Worm (Caenorhabditis elegans) whole organism, late embryonic: Measurements from ENCODE around the gene stau-1.
A peak's percentile ranks its signal among the peaks of the same experiment; 100 is the strongest.

Source experiments
- C08G9.2 ChIP-seq: sonication (generic microtip); optimal IDR thresholded peaks from 2 replicates; lab custom pipeline; 2016; ENCODE audit warnings: mild to moderate bottlenecking, missing genetic modification characterization, moderate library complexity, missing compliant biosample characterization
- C38D4.7 ChIP-seq: fragments of 200-800 bp; sonication (Bioruptor generic); optimal IDR thresholded peaks from 2 replicates; lab custom pipeline; 2018; ENCODE audit warnings: mild to moderate bottlenecking, missing genetic modification characterization, moderate library complexity, missing compliant biosample characterization
- K02D7.2 ChIP-seq: sonication (generic microtip); optimal IDR thresholded peaks from 2 replicates; lab custom pipeline; 2017; ENCODE audit warnings: mild to moderate bottlenecking, missing genetic modification characterization, missing compliant biosample characterization
- K09A11.1 ChIP-seq: sonication (generic microtip); optimal IDR thresholded peaks from 2 replicates; lab custom pipeline; 2017; ENCODE audit warnings: antibody characterized with exemption, mild to moderate bottlenecking, missing genetic modification characterization, missing compliant biosample characterization; ENCODE audit not compliant: insufficient read depth
- Y22D7AL.16 ChIP-seq: sonication (generic microtip); optimal IDR thresholded peaks from 2 replicates; lab custom pipeline; 2016; ENCODE audit warnings: missing genetic modification characterization, missing compliant biosample characterization
- ama-1 ChIP-seq: fragments of 150-350 bp; optimal IDR thresholded peaks from 2 replicates; lab custom pipeline; 2014
- ceh-14 ChIP-seq: sonication (generic microtip); optimal IDR thresholded peaks from 2 replicates; lab custom pipeline; 2016; ENCODE audit warnings: missing genotype, missing genetic modification characterization, missing compliant biosample characterization
- ceh-19 ChIP-seq: fragments of 200-800 bp; sonication (Bioruptor generic); optimal IDR thresholded peaks from 2 replicates; lab custom pipeline; 2018; ENCODE audit warnings: mild to moderate bottlenecking, missing genetic modification characterization, missing compliant biosample characterization
- ceh-24 ChIP-seq: sonication (generic microtip); optimal IDR thresholded peaks from 2 replicates; lab custom pipeline; 2016; ENCODE audit warnings: mild to moderate bottlenecking, missing genetic modification characterization, missing compliant biosample characterization
- ceh-30 ChIP-seq: fragments of 150-350 bp; optimal IDR thresholded peaks from 2 replicates; lab custom pipeline; 2014; ENCODE audit warnings: missing biosample characterization, missing genetic modification characterization
- ceh-45 ChIP-seq: fragments of 200-800 bp; sonication (Bioruptor generic); IDR thresholded peaks from 2 replicates; pipeline ENCODE4 v1.3.6; 2022; ENCODE audit warnings: missing genetic modification reagents, missing genetic modification characterization, missing compliant biosample characterization
- ceh-9 ChIP-seq: sonication (generic microtip); optimal IDR thresholded peaks from 2 replicates; lab custom pipeline; 2016; ENCODE audit warnings: mild to moderate bottlenecking, missing genetic modification characterization, inconsistent platforms, missing compliant biosample characterization
- dve-1 ChIP-seq: sonication (generic microtip); optimal IDR thresholded peaks from 2 replicates; lab custom pipeline; 2017; ENCODE audit warnings: antibody characterized with exemption, mild to moderate bottlenecking, missing genetic modification characterization, missing compliant biosample characterization
- elt-2 ChIP-seq: sonication (generic microtip); optimal IDR thresholded peaks from 2 replicates; lab custom pipeline; 2016; ENCODE audit warnings: missing genetic modification reagents, missing genetic modification characterization, missing compliant biosample characterization
- ets-4 ChIP-seq: sonication (generic microtip); optimal IDR thresholded peaks from 2 replicates; lab custom pipeline; 2016; ENCODE audit warnings: missing genetic modification characterization, missing compliant biosample characterization
- fkh-10 ChIP-seq: fragments of 150-350 bp; optimal IDR thresholded peaks from 2 replicates; lab custom pipeline; 2014; ENCODE audit warnings: missing biosample characterization, missing genetic modification reagents, missing genetic modification characterization
- fkh-6 ChIP-seq: sonication (generic microtip); optimal IDR thresholded peaks from 2 replicates; lab custom pipeline; 2016; ENCODE audit warnings: missing genetic modification characterization, missing compliant biosample characterization
- gmeb-2 ChIP-seq: sonication (generic microtip); optimal IDR thresholded peaks from 2 replicates; lab custom pipeline; 2016; ENCODE audit warnings: missing genetic modification characterization, inconsistent platforms, missing compliant biosample characterization
- hlh-15 ChIP-seq: sonication (generic microtip); optimal IDR thresholded peaks from 2 replicates; lab custom pipeline; 2016; ENCODE audit warnings: missing genetic modification characterization, missing compliant biosample characterization
- hlh-30 ChIP-seq: sonication (generic microtip); optimal IDR thresholded peaks from 2 replicates; lab custom pipeline; 2017; ENCODE audit warnings: antibody characterized with exemption, missing genetic modification characterization, missing compliant biosample characterization; ENCODE audit not compliant: insufficient read depth
- hlh-8 ChIP-seq: sonication (generic microtip); optimal IDR thresholded peaks from 2 replicates; lab custom pipeline; 2016; ENCODE audit warnings: missing genotype, missing genetic modification characterization, missing compliant biosample characterization
- lim-6 ChIP-seq: sonication (generic microtip); optimal IDR thresholded peaks from 2 replicates; lab custom pipeline; 2016; ENCODE audit warnings: missing genetic modification characterization, missing compliant biosample characterization
- madf-2 ChIP-seq: sonication (generic microtip); optimal IDR thresholded peaks from 2 replicates; lab custom pipeline; 2017; ENCODE audit warnings: missing genetic modification characterization, missing compliant biosample characterization
- mec-3 ChIP-seq: sonication (generic microtip); optimal IDR thresholded peaks from 2 replicates; lab custom pipeline; 2016; ENCODE audit warnings: borderline replicate concordance, missing genetic modification characterization, missing compliant biosample characterization
- nfya-1 ChIP-seq: sonication (generic microtip); optimal IDR thresholded peaks from 2 replicates; lab custom pipeline; 2017; ENCODE audit warnings: missing genetic modification characterization, mild to moderate bottlenecking, missing compliant biosample characterization, antibody characterized with exemption, moderate library complexity
- nhr-232 ChIP-seq: sonication (generic microtip); optimal IDR thresholded peaks from 2 replicates; lab custom pipeline; 2016; ENCODE audit warnings: missing genetic modification characterization, missing compliant biosample characterization
- npax-4 ChIP-seq: sonication (generic microtip); optimal IDR thresholded peaks from 2 replicates; lab custom pipeline; 2016; ENCODE audit warnings: missing genetic modification characterization, missing compliant biosample characterization
- pat-9 ChIP-seq: fragments of 200-800 bp; sonication (Bioruptor generic); optimal IDR thresholded peaks from 2 replicates; lab custom pipeline; 2018; ENCODE audit warnings: mild to moderate bottlenecking, missing genetic modification characterization, moderate library complexity, missing compliant biosample characterization
- pha-2 ChIP-seq: sonication (generic microtip); optimal IDR thresholded peaks from 2 replicates; lab custom pipeline; 2017; ENCODE audit warnings: mild to moderate bottlenecking, missing genetic modification characterization, missing compliant biosample characterization
- pqm-1 ChIP-seq: sonication (generic microtip); optimal IDR thresholded peaks from 2 replicates; lab custom pipeline; 2016; ENCODE audit warnings: missing genetic modification characterization, missing compliant biosample characterization
- pros-1 ChIP-seq: fragments of 150-350 bp; optimal IDR thresholded peaks from 2 replicates; lab custom pipeline; 2014; ENCODE audit warnings: missing biosample characterization, missing genetic modification reagents, missing genetic modification characterization
- sox-4 ChIP-seq: sonication (generic microtip); optimal IDR thresholded peaks from 2 replicates; lab custom pipeline; 2017; ENCODE audit warnings: mild to moderate bottlenecking, missing genetic modification characterization, inconsistent platforms, missing compliant biosample characterization
- syd-9 ChIP-seq: sonication (generic microtip); optimal IDR thresholded peaks from 2 replicates; lab custom pipeline; 2016; ENCODE audit warnings: mild to moderate bottlenecking, missing genetic modification characterization, moderate library complexity, missing compliant biosample characterization
- tbx-2 ChIP-seq: sonication (generic microtip); optimal IDR thresholded peaks from 2 replicates; lab custom pipeline; 2016; ENCODE audit warnings: missing genetic modification characterization, missing compliant biosample characterization
- tbx-7 ChIP-seq: sonication (generic microtip); optimal IDR thresholded peaks from 2 replicates; lab custom pipeline; 2016; ENCODE audit warnings: missing genotype, missing genetic modification characterization, missing compliant biosample characterization
- ttx-3 ChIP-seq: sonication (generic microtip); optimal IDR thresholded peaks from 2 replicates; lab custom pipeline; 2016; ENCODE audit warnings: missing genetic modification reagents, missing genetic modification characterization, missing compliant biosample characterization
- unc-42 ChIP-seq: sonication (generic microtip); optimal IDR thresholded peaks from 2 replicates; lab custom pipeline; 2016; ENCODE audit warnings: missing genotype, missing genetic modification characterization, missing compliant biosample characterization
- unc-86 ChIP-seq: sonication (generic microtip); optimal IDR thresholded peaks from 2 replicates; lab custom pipeline; 2016; ENCODE audit warnings: missing genetic modification characterization, missing compliant biosample characterization
- zip-5 ChIP-seq: sonication (generic microtip); optimal IDR thresholded peaks from 2 replicates; lab custom pipeline; 2016; ENCODE audit warnings: missing genetic modification characterization, missing compliant biosample characterization

stau-1 gene

DNA sequence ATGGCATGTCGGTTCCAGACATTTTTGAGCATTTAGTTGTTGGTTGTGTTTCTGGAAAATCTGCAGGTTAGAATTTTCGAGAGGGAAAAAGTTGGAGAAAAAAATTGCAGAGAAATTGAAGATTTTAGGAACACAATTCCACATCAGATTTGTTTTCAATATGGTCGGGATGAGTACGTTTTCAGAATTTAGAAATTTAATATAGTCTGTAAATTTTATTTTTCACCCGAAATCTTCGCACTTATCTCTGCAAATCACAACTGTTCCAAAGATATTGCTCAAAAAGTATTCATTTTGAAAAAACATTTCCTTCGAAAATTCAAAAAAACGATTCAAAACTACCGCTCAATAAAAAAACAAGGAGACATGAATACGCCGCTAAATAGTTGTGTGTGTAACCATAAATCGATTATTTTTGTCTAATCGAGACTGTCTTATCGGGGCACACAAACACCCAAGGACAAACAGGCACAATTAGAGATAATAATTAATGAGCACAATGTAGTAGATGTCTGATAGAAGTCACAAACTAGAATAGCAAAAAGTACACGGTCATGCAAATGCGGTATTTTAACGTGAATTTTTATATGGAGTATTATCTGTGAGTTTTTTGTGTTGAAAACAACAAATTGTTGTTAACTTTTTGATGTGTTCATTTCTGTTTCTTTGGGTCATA is 11.2 kb upstream of the stau-1 start, which contains the start of gene vpat-1:
vpat-1 (minus strand) TSS at position 51 of the 676 bp plus-strand sequence.
- no peak for TF ChIP-seq ceh-19
- peak; percentile 86 for TF ChIP-seq elt-2
- no peak for TF ChIP-seq K02D7.2
- no peak for TF ChIP-seq C38D4.7
- TF ChIP-seq hlh-8 (tag; lab: Kevin White, UChicago) = no peak
- no peak for TF ChIP-seq pros-1 (tag; lab: Kevin White, UChicago)

DNA sequence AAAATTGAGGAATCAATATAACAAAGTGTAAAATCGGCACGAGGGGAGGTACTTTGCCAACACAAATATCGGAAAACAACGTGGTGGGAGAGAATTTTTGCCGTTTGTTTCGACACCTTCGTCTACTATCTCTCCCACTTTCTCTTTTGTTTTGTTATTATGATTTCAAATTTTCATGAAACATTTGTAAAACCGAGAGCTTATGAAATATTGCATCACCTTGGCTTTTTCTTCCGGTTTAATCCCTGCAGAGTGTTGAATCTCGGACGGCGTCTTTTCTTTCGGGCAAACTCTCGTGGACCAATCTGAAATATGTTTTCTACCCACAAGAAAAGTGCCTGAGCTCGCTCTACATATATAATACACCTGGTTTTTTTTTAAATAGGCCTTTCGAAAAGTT is 9.2 kb upstream of the stau-1 start:
- no peak for TF ChIP-seq tbx-2
- TF ChIP-seq nfya-1 (tag; lab: Kevin White, UChicago) = no peak
- TF ChIP-seq dve-1 (tag; lab: Kevin White, UChicago) = no peak
- no peak for TF ChIP-seq hlh-30 (tag; lab: Kevin White, UChicago)
- no peak for TF ChIP-seq ceh-30
- no peak for TF ChIP-seq sox-4 (tag; lab: Kevin White, UChicago)
- no peak for TF ChIP-seq tbx-7
- no peak for TF ChIP-seq unc-86
- no peak for TF ChIP-seq npax-4 (tag; lab: Kevin White, UChicago)
- TF ChIP-seq mec-3 (tag; lab: Kevin White, UChicago) = no peak
- TF ChIP-seq K09A11.1 (tag; lab: Kevin White, UChicago) = no peak
- TF ChIP-seq ttx-3 (tag; lab: Kevin White, UChicago) = no peak
- TF ChIP-seq lim-6 (tag; lab: Kevin White, UChicago) = no peak
- no peak for TF ChIP-seq ceh-14 (tag; lab: Kevin White, UChicago)
- no peak for TF ChIP-seq ceh-9 (tag; lab: Kevin White, UChicago)
- no peak for TF ChIP-seq hlh-15 (tag; lab: Kevin White, UChicago)
- TF ChIP-seq gmeb-2 (tag; lab: Kevin White, UChicago) = no peak
- no peak for TF ChIP-seq pha-2
- TF ChIP-seq syd-9 (tag; lab: Kevin White, UChicago) = no peak
- no peak for TF ChIP-seq madf-2 (tag; lab: Kevin White, UChicago)

DNA sequence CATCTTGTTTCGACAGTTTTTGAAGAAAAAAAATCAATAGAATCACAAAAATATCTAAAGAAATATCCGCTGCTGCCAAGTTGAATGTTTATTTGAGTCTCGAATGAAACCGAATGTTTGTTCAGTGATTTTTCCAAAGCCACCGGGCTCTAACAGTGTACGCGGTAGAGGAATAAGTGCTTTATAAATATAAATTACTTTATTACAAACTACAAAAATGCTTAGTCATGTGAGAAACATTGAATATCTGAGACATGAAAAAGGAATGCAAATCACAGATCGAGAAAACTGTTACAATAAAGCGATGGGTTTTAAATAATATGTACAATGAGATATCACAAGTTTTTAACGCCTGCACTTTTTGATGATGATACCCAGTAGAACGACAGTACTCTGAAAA is 3.3 kb upstream of the stau-1 start, which contains the start of gene F55A4.7:
F55A4.7 (minus strand) TSS at position 101 of the 400 bp plus-strand sequence.
- TF ChIP-seq ama-1 (lab: Kevin White, UChicago) (no peak), madf-2 (tag; lab: Kevin White, UChicago) (no peak), lim-6 (tag; lab: Kevin White, UChicago) (no peak), gmeb-2 (tag; lab: Kevin White, UChicago) (no peak), Y22D7AL.16 (tag; lab: Kevin White, UChicago) (no peak), ceh-24 (no peak), ttx-3 (tag; lab: Kevin White, UChicago) (no peak), zip-5 (tag; lab: Kevin White, UChicago) (no peak), nhr-232 (tag; lab: Kevin White, UChicago) (no peak), K09A11.1 (tag; lab: Kevin White, UChicago) (no peak), ceh-30 (no peak), ceh-45 (GFP tag; lab: Robert Waterston, UW) (no peak), pat-9 (tag; lab: Kevin White, UChicago) (no peak), pqm-1 (no peak), nfya-1 (tag; lab: Kevin White, UChicago) (no peak), pros-1 (tag; lab: Kevin White, UChicago) (no peak), fkh-6 (tag; lab: Kevin White, UChicago) (no peak)

DNA sequence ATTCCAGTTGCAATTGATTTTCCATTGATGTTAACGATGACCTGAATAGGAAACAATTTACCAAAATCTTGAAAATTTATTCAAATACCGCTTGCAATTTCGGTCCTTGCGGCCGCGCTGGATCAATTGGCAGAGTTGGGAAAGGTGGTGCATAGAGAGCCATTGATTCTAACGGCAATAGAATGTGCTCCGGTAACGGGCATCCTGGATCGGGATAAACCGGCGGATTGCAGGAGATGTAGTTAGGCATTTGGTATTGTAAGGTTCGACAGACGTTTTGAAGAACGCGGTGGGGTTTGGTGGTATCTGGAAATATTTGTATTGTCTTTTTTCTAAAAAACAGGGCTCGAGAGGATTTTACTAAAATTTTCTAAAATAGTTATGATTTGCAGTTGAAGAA is 4.2 kb downstream of the stau-1 start:
- TF ChIP-seq hlh-30 (tag; lab: Kevin White, UChicago) (no peak), unc-42 (tag; lab: Kevin White, UChicago) (no peak), ets-4 (no peak), fkh-10 (no peak), C08G9.2 (tag; lab: Kevin White, UChicago) (no peak)
